Worm (Caenorhabditis elegans): ENCODE results near the gene srbc-6.
A peak's percentile ranks its signal among the peaks of the same experiment; 100 is the strongest.

Gene srbc-6

ce11 chrV:3166260-3166659, 3.7 kb upstream of the srbc-6 start, which contains the start of gene C36C5.4:
Gene C36C5.4, plus strand, starts transcription at chrV:3166560.
- no peak for TF ChIP-seq fos-1 (tag; optimal IDR thresholded peaks at IDR 0.05)
- no peak for TF ChIP-seq mes-2 (tag; optimal IDR thresholded peaks at IDR 0.05; ENCODE audit: poor library complexity, severe bottlenecking)
- no peak for TF ChIP-seq unc-62 (GFP tag; optimal IDR thresholded peaks at IDR 0.05 in 1 of 2)
- no peak for TF ChIP-seq unc-62 (tag; optimal IDR thresholded peaks at IDR 0.05)
- TF ChIP-seq R02D3.7 (tag; optimal IDR thresholded peaks at IDR 0.05), result no peak
- TF ChIP-seq Y75B8A.6 (GFP tag; IDR thresholded peaks at IDR 0.05), result no peak
- no peak for TF ChIP-seq gei-8 (GFP tag; optimal IDR thresholded peaks at IDR 0.05)
- TF ChIP-seq madf-9 (GFP tag; conservative IDR thresholded peaks at IDR 0.05), result no peak
- TF ChIP-seq ztf-7 (tag; optimal IDR thresholded peaks at IDR 0.05), result no peak
- TF ChIP-seq nhr-6 (tag; optimal IDR thresholded peaks at IDR 0.05), result no peak
- TF ChIP-seq nhr-11 (tag; optimal IDR thresholded peaks at IDR 0.05), result no peak
- no peak for TF ChIP-seq Y5F2A.4 (GFP tag; optimal IDR thresholded peaks at IDR 0.05)
- no peak for TF ChIP-seq Y105C5A.15 (GFP tag; IDR thresholded peaks at IDR 0.05)
- no peak for TF ChIP-seq unc-39 (tag; optimal IDR thresholded peaks at IDR 0.05)
- no peak for TF ChIP-seq ceh-82 (tag; optimal IDR thresholded peaks at IDR 0.05)
- TF ChIP-seq D1046.2 (GFP tag; IDR thresholded peaks at IDR 0.05), result no peak
- TF ChIP-seq snpc-4 (tag; optimal IDR thresholded peaks at IDR 0.05), result no peak
- TF ChIP-seq nhr-25 (tag; optimal IDR thresholded peaks at IDR 0.05; ENCODE audit: borderline replicate concordance, insufficient read depth), result no peak
- no peak for TF ChIP-seq snpc-1.2 (GFP tag; IDR thresholded peaks at IDR 0.05)

- no peak for TF ChIP-seq nhr-11 (tag; optimal IDR thresholded peaks at IDR 0.05)
- no peak for TF ChIP-seq dmd-9 (GFP tag; IDR thresholded peaks at IDR 0.05)
Measured at ce11 chrV:3168650-3169049, 1.3 kb upstream of the srbc-6 start, which contains the start of gene C36C5.15. Gene C36C5.15, minus strand, starts transcription at chrV:3168750.

DNA sequence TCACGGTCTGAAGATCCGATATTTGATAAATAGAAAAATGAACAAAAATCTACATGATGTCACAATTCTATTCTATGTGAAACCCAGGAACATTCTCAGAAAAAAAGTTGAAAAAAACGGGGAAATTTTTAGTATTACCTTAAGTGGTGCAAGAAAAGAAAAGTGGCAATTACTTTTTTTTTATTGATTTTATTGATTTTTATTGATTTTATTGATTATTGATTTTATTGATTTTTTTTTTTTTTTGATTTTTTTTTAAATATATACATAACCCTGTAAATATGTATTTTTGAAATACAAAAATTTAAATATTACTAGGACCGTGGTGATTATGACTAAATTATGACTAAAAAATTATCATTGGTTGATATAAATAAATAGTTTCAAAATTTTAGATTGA, 1.7 kb downstream of the srbc-6 start:
- TF ChIP-seq mep-1 (tag; optimal IDR thresholded peaks at IDR 0.05), result no peak
- peak; percentile 86 for TF ChIP-seq ceh-28 (tag; optimal IDR thresholded peaks at IDR 0.05)
- no peak for TF ChIP-seq ceh-32 (tag; optimal IDR thresholded peaks at IDR 0.05; ENCODE audit: poor library complexity)

DNA sequence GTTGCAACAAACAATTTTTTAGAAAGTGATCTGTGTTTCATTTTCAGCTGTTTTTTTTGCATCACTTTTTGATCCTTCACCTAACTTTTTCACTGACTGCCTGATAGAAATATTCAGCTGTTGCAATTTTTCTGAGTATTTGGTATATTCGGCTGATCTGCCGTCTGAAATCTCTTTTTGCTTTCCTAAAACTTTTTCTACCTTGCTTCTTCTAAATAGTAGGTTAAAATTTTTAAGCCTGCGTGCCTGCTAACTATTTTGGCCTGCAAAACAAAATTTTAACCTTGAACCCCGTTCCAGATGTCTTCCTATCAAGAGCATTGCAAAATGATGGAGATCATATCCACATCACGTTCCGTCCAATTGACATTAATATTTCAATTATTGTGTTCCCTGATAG, 6.2 kb downstream of the srbc-6 start, which contains the start of gene srab-8:
Gene srab-8 (plus strand): TSS at position 301 of the 400 bp plus-strand sequence.
- TF ChIP-seq nhr-6 (tag; optimal IDR thresholded peaks at IDR 0.05), result no peak
- no peak for TF ChIP-seq unc-62 (GFP tag; optimal IDR thresholded peaks at IDR 0.05 in 1 of 2)
- TF ChIP-seq unc-62 (tag; optimal IDR thresholded peaks at IDR 0.05), result no peak
- no peak for TF ChIP-seq mdt-29 (GFP tag; IDR thresholded peaks at IDR 0.05)
- TF ChIP-seq ceh-62 (tag; optimal IDR thresholded peaks at IDR 0.05), result no peak
- no peak for TF ChIP-seq ZK337.2 (GFP tag; IDR thresholded peaks at IDR 0.05)

DNA sequence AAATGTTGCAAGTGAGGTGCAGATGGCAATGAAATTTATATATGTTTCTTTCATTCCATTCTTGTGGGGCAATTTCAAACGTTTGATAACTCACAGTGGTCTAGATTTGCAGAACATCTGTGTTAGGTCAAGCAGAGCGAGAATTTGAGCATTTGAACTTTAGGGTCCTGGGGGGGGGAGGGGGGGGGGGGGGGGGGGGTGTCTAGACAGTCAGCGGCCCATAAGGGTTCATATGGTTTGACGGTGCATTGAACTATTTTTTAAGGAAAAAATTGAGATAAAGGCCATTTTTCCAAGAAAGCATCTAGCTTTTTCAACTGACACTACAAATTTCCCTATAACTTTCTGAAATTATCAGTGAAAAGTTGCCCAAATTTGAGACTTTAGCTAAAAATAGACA, 15.9 kb downstream of the srbc-6 start:
- TF ChIP-seq set-16 (GFP tag; IDR thresholded peaks at IDR 0.05), result peak; percentile 71
- no peak for TF ChIP-seq lir-3 (tag; optimal IDR thresholded peaks at IDR 0.05)
- TF ChIP-seq lsy-2 (tag; optimal IDR thresholded peaks at IDR 0.05), result no peak
- TF ChIP-seq ceh-20 (GFP tag; IDR thresholded peaks at IDR 0.05), result no peak
- TF ChIP-seq pha-4 (GFP tag; IDR thresholded peaks at IDR 0.05), result peak; percentile 31; the same call in 1 of the 2 replicates
- no peak for TF ChIP-seq pha-4 (tag; optimal IDR thresholded peaks at IDR 0.05)

ce11 chrV:3188043-3188442, 18.1 kb downstream of the srbc-6 start, which contains the start of gene lag-2:
Gene lag-2, plus strand, starts transcription at chrV:3188343.
- no peak for TF ChIP-seq F37D6.2 (tag; optimal IDR thresholded peaks at IDR 0.05)
- TF ChIP-seq unc-62 (GFP tag; optimal IDR thresholded peaks at IDR 0.05 in 1 of 2), result peak in 1 of 2 experiments; percentile 83
- no peak for TF ChIP-seq unc-62 (tag; optimal IDR thresholded peaks at IDR 0.05)
- TF ChIP-seq tag-97 (GFP tag; IDR thresholded peaks at IDR 0.05), result no peak
- no peak for TF ChIP-seq snpc-4 (tag; optimal IDR thresholded peaks at IDR 0.05)
- TF ChIP-seq snpc-1.2 (GFP tag; IDR thresholded peaks at IDR 0.05), result no peak
- TF ChIP-seq arid-1 (GFP tag; conservative IDR thresholded peaks at IDR 0.05), result no peak
